Worm (Caenorhabditis elegans): ENCODE data around the gene R09F10.1.

- no peak for TF ChIP-seq him-1 (tag; optimal IDR thresholded peaks at IDR 0.05)
- no peak for TF ChIP-seq dao-5 (tag; optimal IDR thresholded peaks at IDR 0.05)
These were observed 12.6 kb upstream of the R09F10.1 start for ce11 chrX:8310747-8311146.

Data from whole organism, L4/young adult.